Fruit fly (Drosophila melanogaster) whole organism, embryonic: Measurements from ENCODE around the gene Coq5.

ENCODE experiments used
- Abd-B ChIP-seq: fragments of 200-800 bp; sonication (Bioruptor generic); optimal IDR thresholded peaks from 2 replicates; lab custom pipeline; 2018; ENCODE audit warnings: missing biosample characterization, mild to moderate bottlenecking, missing genetic modification characterization, moderate library complexity
- CG10147 ChIP-seq: fragments of 200-800 bp; sonication (Bioruptor generic); optimal IDR thresholded peaks from 2 replicates; lab custom pipeline; 2019; ENCODE audit warnings: missing biosample characterization, mild to moderate bottlenecking, missing genetic modification characterization, moderate library complexity
- CG10462 ChIP-seq: fragments of 200-800 bp; sonication (Bioruptor generic); optimal IDR thresholded peaks from 2 replicates; lab custom pipeline; 2016; ENCODE audit warnings: missing biosample characterization, missing genetic modification characterization
- CG10979 ChIP-seq: fragments of 200-800 bp; sonication (Bioruptor generic); optimal IDR thresholded peaks from 2 replicates; lab custom pipeline; 2018; ENCODE audit warnings: missing biosample characterization, mild to moderate bottlenecking, missing genetic modification characterization, moderate library complexity
- CG11247 ChIP-seq: fragments of 200-800 bp; sonication (Bioruptor generic); IDR thresholded peaks from 2 replicates; pipeline ENCODE4 v1.3.6; 2022; ENCODE audit warnings: missing biosample characterization, missing genetic modification characterization
- CG12299 ChIP-seq: fragments of 200-800 bp; sonication (Bioruptor generic); optimal IDR thresholded peaks from 2 replicates; lab custom pipeline; 2018; ENCODE audit warnings: missing biosample characterization, mild to moderate bottlenecking, missing genetic modification characterization
- CG16863 ChIP-seq: fragments of 200-800 bp; sonication (Bioruptor generic); optimal IDR thresholded peaks from 3 replicates; lab custom pipeline; 2016; ENCODE audit warnings: missing biosample characterization, missing genetic modification characterization
- CG17186 ChIP-seq: fragments of 200-800 bp; sonication (Bioruptor generic); optimal IDR thresholded peaks from 3 replicates; lab custom pipeline; 2017; ENCODE audit warnings: missing biosample characterization, missing genetic modification reagents, missing genetic modification characterization
- CG17568 ChIP-seq: fragments of 200-800 bp; sonication (Bioruptor generic); optimal IDR thresholded peaks from 2 replicates; lab custom pipeline; 2018; ENCODE audit warnings: missing biosample characterization, mild to moderate bottlenecking, missing genetic modification characterization, moderate library complexity
- CG18599 ChIP-seq: fragments of 200-800 bp; sonication (Bioruptor generic); optimal IDR thresholded peaks from 3 replicates; lab custom pipeline; 2017; ENCODE audit warnings: missing biosample characterization, missing genetic modification characterization, mild to moderate bottlenecking, moderate library complexity, missing genetic modification reagents
- CG18619 ChIP-seq: fragments of 200-800 bp; sonication (Bioruptor generic); optimal IDR thresholded peaks from 3 replicates; lab custom pipeline; 2017; ENCODE audit warnings: missing biosample characterization, mild to moderate bottlenecking, missing genetic modification characterization
- CG30403 ChIP-seq: fragments of 200-800 bp; sonication (Bioruptor generic); optimal IDR thresholded peaks from 3 replicates; lab custom pipeline; 2016; ENCODE audit warnings: missing biosample characterization, missing genetic modification characterization
- CG3163 ChIP-seq: fragments of 200-800 bp; sonication (Bioruptor generic); optimal IDR thresholded peaks from 3 replicates; lab custom pipeline; 2016; ENCODE audit warnings: missing biosample characterization, missing genetic modification characterization
- CG32767 ChIP-seq: fragments of 200-800 bp; sonication (Bioruptor generic); IDR thresholded peaks from 2 replicates; pipeline ENCODE4 v1.3.6; 2022; ENCODE audit warnings: missing biosample characterization, missing genetic modification characterization
- CG7372 ChIP-seq: fragments of 200-800 bp; sonication (Bioruptor generic); IDR thresholded peaks from 2 replicates; pipeline ENCODE4 v1.3.6; 2022; ENCODE audit warnings: missing biosample characterization, missing genetic modification characterization
- CG7786 ChIP-seq: fragments of 200-800 bp; sonication (Bioruptor generic); optimal IDR thresholded peaks from 2 replicates; lab custom pipeline; 2016; ENCODE audit warnings: missing biosample characterization, missing genetic modification characterization
- CG7987 ChIP-seq: fragments of 200-800 bp; sonication (Bioruptor generic); optimal IDR thresholded peaks from 2 replicates; lab custom pipeline; 2018; ENCODE audit warnings: missing biosample characterization, mild to moderate bottlenecking, missing genetic modification characterization, moderate library complexity
- CG8089 ChIP-seq: fragments of 200-800 bp; sonication (Bioruptor generic); optimal IDR thresholded peaks from 3 replicates; lab custom pipeline; 2016; ENCODE audit warnings: missing biosample characterization, missing genetic modification characterization
- CG8290 ChIP-seq, 3 experiments: fragments of 200-800 bp; sonication (Bioruptor generic); optimal IDR thresholded peaks; 2 replicates each; lab custom pipeline; 2016 to 2019; ENCODE audit warnings: missing biosample characterization in 3 of 3, missing genetic modification characterization in 3 of 3, mild to moderate bottlenecking in 2 of 3, moderate library complexity in 1 of 3
- CG8944 ChIP-seq: fragments of 200-800 bp; sonication (Bioruptor generic); optimal IDR thresholded peaks from 3 replicates; lab custom pipeline; 2016; ENCODE audit warnings: missing biosample characterization, missing genetic modification characterization
- CG9215 ChIP-seq: fragments of 200-800 bp; sonication (Bioruptor generic); IDR thresholded peaks from 2 replicates; pipeline ENCODE4 v1.3.6; 2022; ENCODE audit warnings: missing biosample characterization, missing genetic modification characterization
- CTCF ChIP-seq: fragments of 200-800 bp; sonication (Bioruptor generic); optimal IDR thresholded peaks from 2 replicates; lab custom pipeline; 2017; ENCODE audit warnings: missing biosample characterization, mild to moderate bottlenecking, missing genetic modification characterization, moderate library complexity
- Camta ChIP-seq: fragments of 200-800 bp; sonication (Bioruptor generic); optimal IDR thresholded peaks from 2 replicates; lab custom pipeline; 2016; ENCODE audit warnings: missing biosample characterization, missing genetic modification characterization
- CkIIα-i1 ChIP-seq: fragments of 200-800 bp; sonication (Bioruptor generic); IDR thresholded peaks from 2 replicates; pipeline ENCODE4 v1.3.6; 2022; ENCODE audit warnings: missing biosample characterization, missing genetic modification characterization
- Dip2 ChIP-seq: fragments of 200-800 bp; sonication (Bioruptor generic); IDR thresholded peaks from 2 replicates; pipeline ENCODE4 v1.3.6; 2022; ENCODE audit warnings: missing biosample characterization, missing genetic modification characterization
- Meics ChIP-seq: fragments of 200-800 bp; sonication (Bioruptor generic); optimal IDR thresholded peaks from 2 replicates; lab custom pipeline; 2017; ENCODE audit warnings: missing biosample characterization, mild to moderate bottlenecking, missing genetic modification characterization
- NFAT ChIP-seq: fragments of 200-800 bp; sonication (Bioruptor generic); IDR thresholded peaks from 2 replicates; pipeline ENCODE4 v1.3.6; 2022; ENCODE audit warnings: missing biosample characterization, missing genetic modification characterization
- Oaz ChIP-seq: fragments of 200-800 bp; sonication (Bioruptor generic); IDR thresholded peaks from 2 replicates; pipeline ENCODE4 v1.3.6; 2022; ENCODE audit warnings: missing biosample characterization, missing genetic modification characterization
- Ptx1 ChIP-seq: fragments of 200-800 bp; sonication (Bioruptor generic); IDR thresholded peaks from 2 replicates; pipeline ENCODE4 v1.3.6; 2022; ENCODE audit warnings: missing biosample characterization, missing genetic modification characterization
- Spps ChIP-seq: fragments of 200-800 bp; sonication (Bioruptor generic); optimal IDR thresholded peaks from 2 replicates; lab custom pipeline; 2018; ENCODE audit warnings: missing biosample characterization, mild to moderate bottlenecking, missing genetic modification characterization
- bbx ChIP-seq: fragments of 200-800 bp; sonication (Bioruptor generic); IDR thresholded peaks from 2 replicates; pipeline ENCODE4 v1.3.6; 2022; ENCODE audit warnings: missing biosample characterization, missing genetic modification characterization; ENCODE audit not compliant: partially characterized antibody
- cas ChIP-seq: fragments of 200-800 bp; sonication (Bioruptor generic); IDR thresholded peaks from 2 replicates; pipeline ENCODE4 v1.3.6; 2022; ENCODE audit warnings: missing biosample characterization, missing genetic modification characterization
- cato ChIP-seq: fragments of 200-800 bp; sonication (Bioruptor generic); optimal IDR thresholded peaks from 2 replicates; lab custom pipeline; 2016; ENCODE audit warnings: missing biosample characterization, missing genetic modification characterization, borderline replicate concordance
- dimm ChIP-seq: fragments of 200-800 bp; sonication (Bioruptor generic); IDR thresholded peaks from 2 replicates; pipeline ENCODE4 v1.3.6; 2022; ENCODE audit warnings: missing biosample characterization, missing genetic modification characterization
- dmrt11E ChIP-seq: fragments of 200-800 bp; sonication (Bioruptor generic); optimal IDR thresholded peaks from 3 replicates; lab custom pipeline; 2018; ENCODE audit warnings: missing biosample characterization, mild to moderate bottlenecking, missing genetic modification characterization, moderate library complexity
- dysf ChIP-seq: fragments of 200-800 bp; sonication (Bioruptor generic); IDR thresholded peaks from 3 replicates; pipeline ENCODE4 v1.3.6; 2022; ENCODE audit warnings: missing biosample characterization, missing genetic modification characterization
- eyg ChIP-seq: fragments of 200-800 bp; sonication (Bioruptor generic); optimal IDR thresholded peaks from 3 replicates; lab custom pipeline; 2016; ENCODE audit warnings: missing biosample characterization, missing genetic modification characterization
- gce ChIP-seq: fragments of 200-800 bp; sonication (Bioruptor generic); IDR thresholded peaks from 3 replicates; pipeline ENCODE4 v1.3.6; 2022; ENCODE audit warnings: missing biosample characterization, missing genetic modification characterization
- h ChIP-seq: fragments of >200 bp; optimal IDR thresholded peaks from 2 replicates; lab custom pipeline; 2017
- klu ChIP-seq: fragments of 200-800 bp; sonication (Bioruptor generic); IDR thresholded peaks from 2 replicates; pipeline ENCODE4 v1.3.6; 2022; ENCODE audit warnings: missing biosample characterization, missing genetic modification characterization
- knrl ChIP-seq: fragments of 200-800 bp; sonication (Bioruptor generic); IDR thresholded peaks from 3 replicates; pipeline ENCODE4 v1.3.6; 2022; ENCODE audit warnings: missing biosample characterization, missing genetic modification characterization; ENCODE audit not compliant: partially characterized antibody
- maf-S ChIP-seq: fragments of 200-800 bp; sonication (Bioruptor generic); optimal IDR thresholded peaks from 2 replicates; lab custom pipeline; 2016; ENCODE audit warnings: missing biosample characterization, missing genetic modification characterization
- nom ChIP-seq: fragments of 200-800 bp; sonication (Bioruptor generic); optimal IDR thresholded peaks from 2 replicates; lab custom pipeline; 2017; ENCODE audit warnings: missing biosample characterization, missing genetic modification characterization, mild to moderate bottlenecking, moderate library complexity, missing genetic modification reagents
- pfk ChIP-seq: fragments of 200-800 bp; sonication (Bioruptor generic); optimal IDR thresholded peaks from 2 replicates; lab custom pipeline; 2018; ENCODE audit warnings: missing biosample characterization, mild to moderate bottlenecking, missing genetic modification characterization, moderate library complexity
- slou ChIP-seq: fragments of 200-800 bp; sonication (Bioruptor generic); optimal IDR thresholded peaks from 3 replicates; lab custom pipeline; 2016; ENCODE audit warnings: missing biosample characterization, missing genetic modification characterization
- sna ChIP-seq: fragments of 200-800 bp; sonication (Bioruptor generic); IDR thresholded peaks from 2 replicates; pipeline ENCODE4 v1.3.6; 2022; ENCODE audit warnings: missing biosample characterization, missing genetic modification characterization; ENCODE audit not compliant: partially characterized antibody
- tio ChIP-seq: fragments of 200-800 bp; sonication (Bioruptor generic); optimal IDR thresholded peaks from 2 replicates; lab custom pipeline; 2017; ENCODE audit warnings: missing biosample characterization, missing genetic modification characterization, inconsistent platforms
- tll ChIP-seq, 2 experiments: fragments of 200-800 bp in 1 of 2; fragments of >200 bp in 1 of 2; sonication (Bioruptor generic) in 1 of 2; optimal IDR thresholded peaks; 2 replicates each; lab custom pipeline; 2017 to 2019; ENCODE audit warnings: missing biosample characterization in 2 of 2, missing genetic modification characterization in 2 of 2, mild to moderate bottlenecking in 1 of 2, moderate library complexity in 1 of 2
- vvl ChIP-seq: fragments of 200-800 bp; sonication (Bioruptor generic); IDR thresholded peaks from 2 replicates; pipeline ENCODE4 v1.3.6; 2022; ENCODE audit warnings: missing biosample characterization, missing genetic modification characterization
- zf30C ChIP-seq: fragments of 200-800 bp; sonication (Bioruptor generic); optimal IDR thresholded peaks from 3 replicates; lab custom pipeline; 2018; ENCODE audit warnings: missing biosample characterization, mild to moderate bottlenecking, missing genetic modification characterization
- zfh1 ChIP-seq: fragments of 200-800 bp; sonication (Bioruptor generic); IDR thresholded peaks from 3 replicates; pipeline ENCODE4 v1.3.6; 2022; ENCODE audit warnings: missing biosample characterization, missing genetic modification characterization

Gene Coq5

dm6 chrX:13159481-13159880 is 34.9 kb downstream of the Coq5 start, which contains the start of the genes Bap60 and CG12096 (continued):
- TF ChIP-seq eyg (GFP tag; lab: Kevin White, UChicago): peak; percentile 66
- peak; percentile 91 for TF ChIP-seq Abd-B (GFP tag; lab: Kevin White, UChicago)
- TF ChIP-seq CG7987 (GFP tag; lab: Kevin White, UChicago): peak; percentile 28
- TF ChIP-seq CG32767: no peak
- peak; percentile 73 for TF ChIP-seq CG8944 (GFP tag; lab: Kevin White, UChicago)
- TF ChIP-seq CG17186: peak; percentile 68
- peak in 1 of 2 experiments; percentile 86 for TF ChIP-seq tll (GFP tag; optimal IDR thresholded peaks at IDR 0.05; lab: Kevin White, UChicago)
- TF ChIP-seq bbx (GFP tag; lab: Robert Waterston, UW): peak; percentile 75
- peak; percentile 95 for TF ChIP-seq sna (GFP tag; lab: Robert Waterston, UW)
- peak; percentile 69 for TF ChIP-seq dmrt11E (tag; lab: Kevin White, UChicago)
- peak; percentile 46 for TF ChIP-seq slou (GFP tag; lab: Kevin White, UChicago)
- peak; percentile 32 for TF ChIP-seq CTCF (GFP tag; lab: Kevin White, UChicago)
- TF ChIP-seq CG8089 (GFP tag; lab: Kevin White, UChicago): peak; percentile 55
- peak; percentile 52; the same call in 1 of the 2 replicates for TF ChIP-seq vvl (GFP tag; lab: Robert Waterston, UW)
- TF ChIP-seq Dip2 (GFP tag; lab: Robert Waterston, UW): no peak
- TF ChIP-seq Ptx1 (GFP tag; lab: Robert Waterston, UW): peak; percentile 76
- peak; percentile 97 for TF ChIP-seq knrl (GFP tag; lab: Robert Waterston, UW)
- peak; percentile 41 for TF ChIP-seq CG3163 (GFP tag; lab: Kevin White, UChicago)
- TF ChIP-seq CG30403: peak; percentile 82
- TF ChIP-seq zfh1 (GFP tag; lab: Robert Waterston, UW): peak; percentile 56; the same call in 2 of the 3 replicates
- peak; percentile 79 for TF ChIP-seq CG10147 (GFP tag; lab: Kevin White, UChicago)
- TF ChIP-seq gce (GFP tag; lab: Robert Waterston, UW): no peak
- TF ChIP-seq CG8290 (GFP tag; optimal IDR thresholded peaks at IDR 0.05; lab: Kevin White, UChicago): peak; percentile 49
- peak in 1 of 2 experiments; percentile 55 for TF ChIP-seq CG8290 (tag; optimal IDR thresholded peaks at IDR 0.05; lab: Kevin White, UChicago)
- no peak for TF ChIP-seq zf30C (GFP tag; lab: Kevin White, UChicago)
- TF ChIP-seq pfk: peak; percentile 21
- TF ChIP-seq maf-S: peak; percentile 81
- TF ChIP-seq dysf (GFP tag; lab: Robert Waterston, UW): peak; percentile 75; the same call in 2 of the 3 replicates
- TF ChIP-seq h: no peak
- peak; percentile 80 for TF ChIP-seq CG9215
- peak; percentile 16 for TF ChIP-seq CG10462 (GFP tag; lab: Kevin White, UChicago)
- TF ChIP-seq Meics: peak; percentile 63
- peak; percentile 67 for TF ChIP-seq CG18619
- TF ChIP-seq CG11247 (GFP tag; lab: Robert Waterston, UW): peak; percentile 53; the same call in 1 of the 2 replicates
- TF ChIP-seq Spps (tag; lab: Kevin White, UChicago): peak; percentile 23
- TF ChIP-seq cas: peak; percentile 39; the same call in 1 of the 2 replicates
- TF ChIP-seq cato (GFP tag; lab: Kevin White, UChicago): peak; percentile 25
- TF ChIP-seq CG7372 (GFP tag; lab: Robert Waterston, UW): peak; percentile 64
- TF ChIP-seq CG16863 (GFP tag; lab: Kevin White, UChicago): peak; percentile 71
- no peak for TF ChIP-seq tio (GFP tag; lab: Kevin White, UChicago)
- peak; percentile 86 for TF ChIP-seq CG7786 (GFP tag; lab: Kevin White, UChicago)
- no peak for TF ChIP-seq dimm
- no peak for TF ChIP-seq nom (GFP tag; lab: Kevin White, UChicago)
- TF ChIP-seq NFAT (GFP tag; lab: Robert Waterston, UW): peak; percentile 49
- no peak for TF ChIP-seq CG18599 (GFP tag; lab: Kevin White, UChicago)
- TF ChIP-seq Oaz (GFP tag; lab: Robert Waterston, UW): no peak
- TF ChIP-seq CkIIα-i1: no peak
- TF ChIP-seq CG12299 (tag; lab: Kevin White, UChicago): peak; percentile 50
- TF ChIP-seq klu: peak; percentile 54; the same call in 1 of the 2 replicates
- TF ChIP-seq Camta (GFP tag; lab: Kevin White, UChicago): peak; percentile 69
- no peak for TF ChIP-seq CG17568 (GFP tag; lab: Kevin White, UChicago)
- peak; percentile 68 for TF ChIP-seq CG10979 (tag; lab: Kevin White, UChicago)
